Fruit fly (Drosophila melanogaster): ENCODE results near the gene CG43083.

The CG43083 gene

dm6 chr3L:15692388-15692787, 44.0 kb downstream of the CG43083 start:
- TF ChIP-seq CG17801 (GFP tag; optimal IDR thresholded peaks at IDR 0.05; ENCODE audit: partially characterized antibody): no peak

- no peak for TF ChIP-seq CG17801 (GFP tag; optimal IDR thresholded peaks at IDR 0.05; ENCODE audit: partially characterized antibody)
These were observed 44.6 kb downstream of the CG43083 start for dm6 chr3L:15692794-15693532.

- TF ChIP-seq CG17801 (GFP tag; optimal IDR thresholded peaks at IDR 0.05; ENCODE audit: partially characterized antibody): no peak
These were observed 46.0 kb downstream of the CG43083 start for dm6 chr3L:15694406-15694805.

dm6 chr3L:15695195-15695594, 46.8 kb downstream of the CG43083 start:
- no peak for TF ChIP-seq CG17801 (GFP tag; optimal IDR thresholded peaks at IDR 0.05; ENCODE audit: partially characterized antibody)

dm6 chr3L:15697916-15698315, 49.5 kb downstream of the CG43083 start:
- TF ChIP-seq CG17801 (GFP tag; optimal IDR thresholded peaks at IDR 0.05; ENCODE audit: partially characterized antibody): no peak
